Fruit fly (Drosophila melanogaster): ENCODE measurements around the gene cdm.

Gene cdm

DNA sequence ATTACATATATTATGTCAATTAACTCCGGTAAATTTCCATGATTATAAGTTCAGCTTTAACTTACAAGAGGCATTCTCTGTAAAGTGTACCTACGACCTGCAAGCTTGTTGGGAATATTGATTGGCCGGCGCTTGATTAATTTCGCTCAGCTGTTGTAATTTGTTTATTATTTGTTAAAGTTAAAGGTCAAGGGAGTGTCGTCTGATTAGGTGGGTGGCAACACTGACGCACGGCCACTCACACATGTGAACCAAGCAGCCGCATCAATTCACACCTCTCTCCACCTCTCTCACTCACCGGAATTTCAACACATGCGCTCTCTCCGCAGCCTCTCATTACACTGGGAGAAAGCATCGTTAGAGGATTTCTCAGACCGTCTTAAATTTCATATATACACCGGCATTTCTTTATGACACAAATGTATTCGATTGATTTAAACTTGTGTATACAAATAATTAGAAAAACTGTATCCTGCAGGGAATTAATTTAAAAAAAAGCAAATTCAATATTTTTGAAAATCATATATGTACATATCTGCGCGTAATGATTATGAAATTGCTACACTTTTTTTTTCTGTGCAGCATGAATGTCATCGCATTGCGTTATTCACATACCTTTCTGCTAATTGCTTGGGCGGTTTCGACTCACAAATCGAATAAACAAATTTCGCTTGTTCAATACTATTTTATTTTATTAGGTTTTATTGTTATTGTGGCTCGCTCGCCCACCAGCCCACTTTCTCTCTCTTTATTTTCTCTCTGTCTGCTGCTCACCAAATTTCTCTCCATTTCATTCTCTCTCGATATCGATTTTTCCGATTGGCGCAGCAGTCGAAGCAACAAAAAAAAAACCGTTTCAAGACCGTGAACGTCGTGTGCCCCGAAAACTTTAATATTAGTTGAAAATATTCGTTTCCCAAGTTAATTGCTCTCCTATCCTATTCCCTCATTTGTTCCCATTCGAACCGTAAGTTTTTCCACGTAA, 11.0 kb downstream of the cdm start (continued):
- TF ChIP-seq CG10209 (GFP tag; optimal IDR thresholded peaks at IDR 0.05): peak; percentile 93
- peak; percentile 16 for TF ChIP-seq CG4360 (GFP tag; IDR thresholded peaks at IDR 0.05)
- TF ChIP-seq CG18764 (GFP tag; optimal IDR thresholded peaks at IDR 0.05): peak; percentile 90
- TF ChIP-seq CG8359 (GFP tag; optimal IDR thresholded peaks at IDR 0.05; ENCODE audit: borderline replicate concordance): peak; percentile 84
- TF ChIP-seq phol (tag; optimal IDR thresholded peaks at IDR 0.05): peak; percentile 96
- peak; percentile 94 for TF ChIP-seq sd (tag; optimal IDR thresholded peaks at IDR 0.05)
- TF ChIP-seq tll (GFP tag; optimal IDR thresholded peaks at IDR 0.05): peak in 1 of 2 experiments; percentile 52
- peak; percentile 93 for TF ChIP-seq CG12236 (GFP tag; optimal IDR thresholded peaks at IDR 0.05)
- peak; percentile 78 for TF ChIP-seq ac (GFP tag; optimal IDR thresholded peaks at IDR 0.05)
- peak; percentile 88 for TF ChIP-seq NC2β (GFP tag; optimal IDR thresholded peaks at IDR 0.05)
- TF ChIP-seq CG8388 (GFP tag; optimal IDR thresholded peaks at IDR 0.05): peak; percentile 92
- TF ChIP-seq Neu2 (GFP tag; optimal IDR thresholded peaks at IDR 0.05; ENCODE audit: borderline replicate concordance): peak; percentile 46
- TF ChIP-seq CG15514 (GFP tag; optimal IDR thresholded peaks at IDR 0.05): peak; percentile 81
- TF ChIP-seq hb (GFP tag; IDR thresholded peaks at IDR 0.05; ENCODE audit: partially characterized antibody): no peak
- TF ChIP-seq CG8478 (optimal IDR thresholded peaks at IDR 0.05): no peak
- TF ChIP-seq Hsf (GFP tag; optimal IDR thresholded peaks at IDR 0.05): peak; percentile 95
- peak; percentile 58; the same call in 1 of the 2 replicates for TF ChIP-seq Doc2 (GFP tag; IDR thresholded peaks at IDR 0.05)
- peak; percentile 93 for TF ChIP-seq nerfin-1 (tag; optimal IDR thresholded peaks at IDR 0.05)
- TF ChIP-seq croc (GFP tag; conservative IDR thresholded peaks at IDR 0.05): peak; percentile 90
- TF ChIP-seq Eip74EF (GFP tag; optimal IDR thresholded peaks at IDR 0.05): peak in 1 of 2 experiments; percentile 96
- TF ChIP-seq Xbp1 (GFP tag; optimal IDR thresholded peaks at IDR 0.05): peak; percentile 94
- TF ChIP-seq CG31388 (GFP tag; optimal IDR thresholded peaks at IDR 0.05): peak; percentile 77
- TF ChIP-seq insv (GFP tag; optimal IDR thresholded peaks at IDR 0.05): peak; percentile 14 to 69
- TF ChIP-seq Hand (GFP tag; optimal IDR thresholded peaks at IDR 0.05): peak; percentile 93
- no peak for TF ChIP-seq Dfd (GFP tag; optimal IDR thresholded peaks at IDR 0.05)
- peak; percentile 78 for TF ChIP-seq chm (GFP tag; IDR thresholded peaks at IDR 0.05)
- peak; percentile 90 for TF ChIP-seq CG16815 (GFP tag; optimal IDR thresholded peaks at IDR 0.05)
- peak; percentile 85 for TF ChIP-seq Bdp1 (GFP tag; optimal IDR thresholded peaks at IDR 0.05)
- TF ChIP-seq Stat92E (GFP tag; optimal IDR thresholded peaks at IDR 0.05): peak in 1 of 3 experiments; percentile 85
- peak; percentile 75 for TF ChIP-seq CG18011 (GFP tag; optimal IDR thresholded peaks at IDR 0.05)
- peak; percentile 83 for TF ChIP-seq B-H1 (GFP tag; IDR thresholded peaks at IDR 0.05)
- TF ChIP-seq tna (GFP tag; IDR thresholded peaks at IDR 0.05; ENCODE audit: partially characterized antibody): no peak
- TF ChIP-seq CG10462 (GFP tag; optimal IDR thresholded peaks at IDR 0.05): peak; percentile 93
- TF ChIP-seq kni (GFP tag; optimal IDR thresholded peaks at IDR 0.05): peak; percentile 85
- peak; percentile 84 for TF ChIP-seq Ada2b (GFP tag; IDR thresholded peaks at IDR 0.05)
- peak; percentile 93 for TF ChIP-seq Xrp1 (GFP tag; IDR thresholded peaks at IDR 0.05)
- TF ChIP-seq HLH3B (GFP tag; IDR thresholded peaks at IDR 0.05): peak; percentile 87
- peak; percentile 79 for TF ChIP-seq fd64A (GFP tag; optimal IDR thresholded peaks at IDR 0.05)
- peak; percentile 82 for TF ChIP-seq Spps (tag; optimal IDR thresholded peaks at IDR 0.05)
- TF ChIP-seq Myb (GFP tag; optimal IDR thresholded peaks at IDR 0.05): peak; percentile 69
- TF ChIP-seq Atf6 (GFP tag; IDR thresholded peaks at IDR 0.05): peak; percentile 89
- TF ChIP-seq CG17361 (GFP tag; IDR thresholded peaks at IDR 0.05): peak; percentile 98
- TF ChIP-seq gt (GFP tag; IDR thresholded peaks at IDR 0.05): peak; percentile 68; the same call in 1 of the 2 replicates
- TF ChIP-seq sens (GFP tag): peak; percentile 99
- TF ChIP-seq D19B (GFP tag; optimal IDR thresholded peaks at IDR 0.05): peak; percentile 73
- TF ChIP-seq CG4282 (GFP tag; optimal IDR thresholded peaks at IDR 0.05): peak; percentile 50
- TF ChIP-seq Bgb (GFP tag; IDR thresholded peaks at IDR 0.05; ENCODE audit: partially characterized antibody): no peak
